Worm (Caenorhabditis elegans): Measurements from ENCODE around the gene F39F10.2.

DNA sequence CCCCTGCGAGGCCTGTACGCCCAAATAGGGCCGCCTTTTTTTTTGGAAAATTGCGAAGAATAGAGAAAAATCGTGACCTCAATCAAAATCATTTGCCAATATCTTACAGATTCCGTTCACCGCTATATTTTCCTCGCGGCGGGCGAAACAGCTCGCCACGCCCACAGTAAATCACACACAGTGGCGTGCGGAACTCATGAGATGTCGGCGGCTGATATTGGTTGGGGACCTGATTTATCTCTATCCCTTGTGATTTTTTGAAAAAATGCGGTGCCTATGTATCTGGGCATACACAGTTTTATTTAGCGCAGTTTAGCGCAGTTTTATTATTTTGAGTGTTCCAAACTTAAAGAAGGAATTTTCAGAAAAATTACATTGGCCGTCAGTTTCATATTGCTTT is 30.7 kb downstream of the F39F10.2 start:
- TF ChIP-seq tra-4 (tag; optimal IDR thresholded peaks at IDR 0.05) (no peak), F13C5.2 (tag; optimal IDR thresholded peaks at IDR 0.05) (no peak), ceh-36 (tag; optimal IDR thresholded peaks at IDR 0.05) (no peak), aly-1 (tag; optimal IDR thresholded peaks at IDR 0.05) (no peak), hmg-4 (GFP tag; optimal IDR thresholded peaks at IDR 0.05) (no peak), hmbx-1 (tag; optimal IDR thresholded peaks at IDR 0.05) (no peak), tbx-11 (GFP tag; IDR thresholded peaks at IDR 0.05) (no peak), sea-1 (GFP tag; conservative IDR thresholded peaks at IDR 0.05) (0 out of 2 replicates have a peak, but pooled peaks have one; percentile 45)
